Worm (Caenorhabditis elegans) whole organism, mixed stage, embryonic: ENCODE measurements around the gene Y62E10A.23.

Source experiments
- bed-3 ChIP-seq: fragments of 200-800 bp; sonication (Bioruptor generic); optimal IDR thresholded peaks from 3 replicates; lab custom pipeline; 2018; ENCODE audit warnings: mild to moderate bottlenecking, missing genetic modification characterization, moderate library complexity, missing compliant biosample characterization
- cnd-1 ChIP-seq: fragments of 200-800 bp; sonication (Bioruptor generic); optimal IDR thresholded peaks from 2 replicates; lab custom pipeline; 2018; ENCODE audit warnings: mild to moderate bottlenecking, missing genetic modification characterization, missing compliant biosample characterization
- elt-3 ChIP-seq: fragments of 150-350 bp; optimal IDR thresholded peaks from 2 replicates; lab custom pipeline; 2014; ENCODE audit warnings: missing biosample characterization, missing genetic modification characterization
- lin-32 ChIP-seq: fragments of 200-800 bp; sonication (Bioruptor generic); optimal IDR thresholded peaks from 2 replicates; lab custom pipeline; 2018; ENCODE audit warnings: mild to moderate bottlenecking, missing genetic modification characterization, missing compliant biosample characterization
- nhr-12 ChIP-seq: fragments of 150-350 bp; optimal IDR thresholded peaks from 2 replicates; lab custom pipeline; 2014; ENCODE audit warnings: missing biosample characterization, missing genetic modification characterization
- nhr-237 ChIP-seq: fragments of 150-350 bp; optimal IDR thresholded peaks from 2 replicates; lab custom pipeline; 2014; ENCODE audit warnings: missing biosample characterization, missing genetic modification characterization
- nhr-28 ChIP-seq: fragments of 150-350 bp; optimal IDR thresholded peaks from 2 replicates; lab custom pipeline; 2014; ENCODE audit warnings: missing biosample characterization, missing genetic modification characterization
- pha-4 ChIP-seq: fragments of 150-350 bp; optimal IDR thresholded peaks from 2 replicates; lab custom pipeline; 2018; ENCODE audit warnings: missing biosample characterization, missing genetic modification reagents, missing genetic modification characterization
- unc-39 ChIP-seq: fragments of 150-350 bp; optimal IDR thresholded peaks from 2 replicates; lab custom pipeline; 2014; ENCODE audit warnings: missing biosample characterization, missing genetic modification characterization
- zip-8 ChIP-seq: fragments of 150-350 bp; optimal IDR thresholded peaks from 2 replicates; lab custom pipeline; 2014; ENCODE audit warnings: missing biosample characterization, missing genetic modification characterization
- ztf-11 ChIP-seq: fragments of 150-350 bp; optimal IDR thresholded peaks from 2 replicates; lab custom pipeline; 2014; ENCODE audit warnings: missing biosample characterization, missing genetic modification characterization

DNA sequence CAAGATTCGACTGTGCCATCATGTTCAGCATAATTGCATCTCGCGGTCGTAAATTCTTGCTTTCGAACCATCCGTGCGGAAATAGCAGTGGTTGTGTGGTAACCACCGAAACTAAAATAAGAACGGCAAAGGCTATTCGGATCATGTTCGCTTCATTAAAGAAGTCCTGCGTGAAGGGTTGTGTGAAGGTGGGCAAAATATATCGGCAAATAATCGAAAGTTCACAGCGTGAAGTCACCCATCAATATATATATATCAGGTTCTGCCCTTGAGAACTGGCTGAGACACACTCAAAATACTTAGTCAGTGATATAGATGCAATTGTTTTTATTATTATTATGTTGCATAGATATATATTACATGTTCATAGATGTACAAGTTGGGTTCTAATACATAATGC lies 21.9 kb downstream of the Y62E10A.23 start, which contains the start of gene Y62E10A.19:
- no peak for TF ChIP-seq nhr-237 (tag; lab: Kevin White, UChicago)
- no peak for TF ChIP-seq unc-39
- TF ChIP-seq bed-3 (GFP tag; lab: Kevin White, UChicago): no peak
- no peak for TF ChIP-seq nhr-28 (tag; lab: Kevin White, UChicago)
- TF ChIP-seq elt-3 (tag; lab: Kevin White, UChicago): no peak
- no peak for TF ChIP-seq cnd-1
- TF ChIP-seq nhr-12: no peak
- TF ChIP-seq zip-8: no peak
- no peak for TF ChIP-seq ztf-11
- no peak for TF ChIP-seq pha-4 (tag; lab: Kevin White, UChicago)
- no peak for TF ChIP-seq lin-32
